Worm (Caenorhabditis elegans): Measurements from ENCODE around the gene F25H9.6.

Gene F25H9.6

ce11 chrV:13468190-13468765 lies at the start of gene F25H9.6, which contains the start of gene F25H9.7:
F25H9.6 (minus strand) TSS chrV:13468361.
F25H9.7 (plus strand) TSS chrV:13468376.
- TF ChIP-seq klf-2 (GFP tag; conservative IDR thresholded peaks at IDR 0.05) (no peak), ztf-29 (GFP tag; IDR thresholded peaks at IDR 0.05) (no peak), tab-1 (GFP tag; IDR thresholded peaks at IDR 0.05) (no peak), flt-1 (GFP tag; IDR thresholded peaks at IDR 0.05) (peak; percentile 65; the same call in 1 of the 2 replicates), ztf-23 (GFP tag; IDR thresholded peaks at IDR 0.05) (peak; percentile 76; the same call in 1 of the 2 replicates), cog-1 (tag; optimal IDR thresholded peaks at IDR 0.05) (peak; percentile 31)

ce11 chrV:13515115-13515514 lies 47.0 kb upstream of the F25H9.6 start, which contains the start of gene semi-1:
semi-1 (minus strand) TSS chrV:13515215.
- no peak for TF ChIP-seq ztf-29 (GFP tag; IDR thresholded peaks at IDR 0.05)
- TF ChIP-seq ztf-23 (GFP tag; IDR thresholded peaks at IDR 0.05): no peak
- no peak for TF ChIP-seq tab-1 (GFP tag; IDR thresholded peaks at IDR 0.05)
- TF ChIP-seq flt-1 (GFP tag; IDR thresholded peaks at IDR 0.05): no peak

- TF ChIP-seq ztf-29 (GFP tag; IDR thresholded peaks at IDR 0.05): no peak
- TF ChIP-seq tab-1 (GFP tag; IDR thresholded peaks at IDR 0.05): no peak
- TF ChIP-seq T22C8.4 (GFP tag; IDR thresholded peaks at IDR 0.05): no peak
- no peak for TF ChIP-seq klf-2 (GFP tag; conservative IDR thresholded peaks at IDR 0.05)
- no peak for TF ChIP-seq flt-1 (GFP tag; IDR thresholded peaks at IDR 0.05)
- no peak for TF ChIP-seq ztf-23 (GFP tag; IDR thresholded peaks at IDR 0.05)
- TF ChIP-seq cog-1 (tag; optimal IDR thresholded peaks at IDR 0.05): no peak
- TF ChIP-seq med-1 (GFP tag; optimal IDR thresholded peaks at IDR 0.05; ENCODE audit: insufficient read depth): no peak
- no peak for TF ChIP-seq ref-1 (GFP tag; conservative IDR thresholded peaks at IDR 0.05)
Measured at ce11 chrV:13512515-13512914, 44.4 kb upstream of the F25H9.6 start.

ce11 chrV:13511618-13512017 lies 43.5 kb upstream of the F25H9.6 start, which contains the start of gene avr-15:
avr-15 (minus strand) TSS chrV:13511718.
- TF ChIP-seq med-1 (GFP tag; optimal IDR thresholded peaks at IDR 0.05; ENCODE audit: insufficient read depth): no peak
- TF ChIP-seq ref-1 (GFP tag; conservative IDR thresholded peaks at IDR 0.05): no peak
- TF ChIP-seq flt-1 (GFP tag; IDR thresholded peaks at IDR 0.05): no peak
- TF ChIP-seq ztf-23 (GFP tag; IDR thresholded peaks at IDR 0.05): no peak
- no peak for TF ChIP-seq ztf-29 (GFP tag; IDR thresholded peaks at IDR 0.05)
- TF ChIP-seq klf-2 (GFP tag; conservative IDR thresholded peaks at IDR 0.05): no peak
- no peak for TF ChIP-seq T22C8.4 (GFP tag; IDR thresholded peaks at IDR 0.05)
- no peak for TF ChIP-seq tab-1 (GFP tag; IDR thresholded peaks at IDR 0.05)
- no peak for TF ChIP-seq cog-1 (tag; optimal IDR thresholded peaks at IDR 0.05)

- no peak for TF ChIP-seq tab-1 (GFP tag; IDR thresholded peaks at IDR 0.05)
- no peak for TF ChIP-seq cog-1 (tag; optimal IDR thresholded peaks at IDR 0.05)
- TF ChIP-seq ztf-29 (GFP tag; IDR thresholded peaks at IDR 0.05): no peak
- TF ChIP-seq T22C8.4 (GFP tag; IDR thresholded peaks at IDR 0.05): no peak
- TF ChIP-seq med-1 (GFP tag; optimal IDR thresholded peaks at IDR 0.05; ENCODE audit: insufficient read depth): no peak
- TF ChIP-seq ref-1 (GFP tag; conservative IDR thresholded peaks at IDR 0.05): no peak
- no peak for TF ChIP-seq ztf-23 (GFP tag; IDR thresholded peaks at IDR 0.05)
- TF ChIP-seq klf-2 (GFP tag; conservative IDR thresholded peaks at IDR 0.05): no peak
- no peak for TF ChIP-seq flt-1 (GFP tag; IDR thresholded peaks at IDR 0.05)
Measured at ce11 chrV:13506321-13506720, 38.2 kb upstream of the F25H9.6 start, which contains the start of gene R11G10.4. R11G10.4 (plus strand) TSS chrV:13506621.

ce11 chrV:13499227-13499626 lies 31.1 kb upstream of the F25H9.6 start:
- TF ChIP-seq ztf-23 (GFP tag; IDR thresholded peaks at IDR 0.05) (no peak), med-1 (GFP tag; optimal IDR thresholded peaks at IDR 0.05; ENCODE audit: insufficient read depth) (no peak), cog-1 (tag; optimal IDR thresholded peaks at IDR 0.05) (no peak), ref-1 (GFP tag; conservative IDR thresholded peaks at IDR 0.05) (no peak), klf-2 (GFP tag; conservative IDR thresholded peaks at IDR 0.05) (no peak), tab-1 (GFP tag; IDR thresholded peaks at IDR 0.05) (no peak), ztf-29 (GFP tag; IDR thresholded peaks at IDR 0.05) (no peak), flt-1 (GFP tag; IDR thresholded peaks at IDR 0.05) (no peak), T22C8.4 (GFP tag; IDR thresholded peaks at IDR 0.05) (no peak)

- TF ChIP-seq ztf-29 (GFP tag; IDR thresholded peaks at IDR 0.05): no peak
- no peak for TF ChIP-seq cog-1 (tag; optimal IDR thresholded peaks at IDR 0.05)
- no peak for TF ChIP-seq T22C8.4 (GFP tag; IDR thresholded peaks at IDR 0.05)
- no peak for TF ChIP-seq flt-1 (GFP tag; IDR thresholded peaks at IDR 0.05)
- no peak for TF ChIP-seq ref-1 (GFP tag; conservative IDR thresholded peaks at IDR 0.05)
- no peak for TF ChIP-seq klf-2 (GFP tag; conservative IDR thresholded peaks at IDR 0.05)
- no peak for TF ChIP-seq med-1 (GFP tag; optimal IDR thresholded peaks at IDR 0.05; ENCODE audit: insufficient read depth)
- TF ChIP-seq ztf-23 (GFP tag; IDR thresholded peaks at IDR 0.05): no peak
- no peak for TF ChIP-seq tab-1 (GFP tag; IDR thresholded peaks at IDR 0.05)
Measured at ce11 chrV:13497322-13497847, 29.2 kb upstream of the F25H9.6 start, which contains the start of the genes eea-1 and gut-2. eea-1 (minus strand) TSS chrV:13497372. gut-2 (plus strand) TSS chrV:13497690.

- TF ChIP-seq ref-1 (GFP tag; conservative IDR thresholded peaks at IDR 0.05): no peak
- TF ChIP-seq flt-1 (GFP tag; IDR thresholded peaks at IDR 0.05): no peak
- TF ChIP-seq ztf-29 (GFP tag; IDR thresholded peaks at IDR 0.05): no peak
- TF ChIP-seq med-1 (GFP tag; optimal IDR thresholded peaks at IDR 0.05; ENCODE audit: insufficient read depth): no peak
- no peak for TF ChIP-seq tab-1 (GFP tag; IDR thresholded peaks at IDR 0.05)
- TF ChIP-seq klf-2 (GFP tag; conservative IDR thresholded peaks at IDR 0.05): no peak
- TF ChIP-seq T22C8.4 (GFP tag; IDR thresholded peaks at IDR 0.05): no peak
- TF ChIP-seq cog-1 (tag; optimal IDR thresholded peaks at IDR 0.05): no peak
Measured at ce11 chrV:13489830-13490229, 21.7 kb upstream of the F25H9.6 start, which contains the start of gene T10G3.3. T10G3.3 (minus strand) TSS chrV:13490199.

- TF ChIP-seq T22C8.4 (GFP tag; IDR thresholded peaks at IDR 0.05) (no peak), flt-1 (GFP tag; IDR thresholded peaks at IDR 0.05) (no peak), med-1 (GFP tag; optimal IDR thresholded peaks at IDR 0.05; ENCODE audit: insufficient read depth) (no peak), ztf-23 (GFP tag; IDR thresholded peaks at IDR 0.05) (no peak), ref-1 (GFP tag; conservative IDR thresholded peaks at IDR 0.05) (no peak), tab-1 (GFP tag; IDR thresholded peaks at IDR 0.05) (no peak), klf-2 (GFP tag; conservative IDR thresholded peaks at IDR 0.05) (no peak), ztf-29 (GFP tag; IDR thresholded peaks at IDR 0.05) (no peak), cog-1 (tag; optimal IDR thresholded peaks at IDR 0.05) (no peak)
Measured at ce11 chrV:13488297-13488803, 20.2 kb upstream of the F25H9.6 start.
